Fruit fly (Drosophila melanogaster) whole organism, embryonic: ENCODE data around the gene mib1.

Source experiments
- Ada2b ChIP-seq: fragments of 200-800 bp; sonication (Bioruptor generic); IDR thresholded peaks from 2 replicates; pipeline ENCODE4 v1.3.6; 2022; ENCODE audit warnings: missing biosample characterization, missing genetic modification characterization
- Atf-2 ChIP-seq: fragments of 200-800 bp; sonication (Bioruptor generic); optimal IDR thresholded peaks from 2 replicates; lab custom pipeline; 2016; ENCODE audit warnings: missing biosample characterization, missing genetic modification characterization
- Atf6 ChIP-seq: fragments of 200-800 bp; sonication (Bioruptor generic); IDR thresholded peaks from 2 replicates; pipeline ENCODE4 v1.3.6; 2022; ENCODE audit warnings: missing biosample characterization, missing genetic modification characterization
- CG10267 ChIP-seq: fragments of 200-800 bp; sonication (Bioruptor generic); optimal IDR thresholded peaks from 2 replicates; lab custom pipeline; 2018; ENCODE audit warnings: missing biosample characterization, mild to moderate bottlenecking, missing genetic modification characterization, moderate library complexity
- CG11247 ChIP-seq: fragments of 200-800 bp; sonication (Bioruptor generic); IDR thresholded peaks from 2 replicates; pipeline ENCODE4 v1.3.6; 2022; ENCODE audit warnings: missing biosample characterization, missing genetic modification characterization
- CG11696 ChIP-seq: fragments of 200-800 bp; sonication (Bioruptor generic); IDR thresholded peaks from 2 replicates; pipeline ENCODE4 v1.3.6; 2022; ENCODE audit warnings: missing biosample characterization, missing genetic modification characterization
- CG12219 ChIP-seq: fragments of 200-800 bp; sonication (Bioruptor generic); optimal IDR thresholded peaks from 3 replicates; lab custom pipeline; 2018; ENCODE audit warnings: missing biosample characterization, mild to moderate bottlenecking, missing genetic modification characterization
- CG13296 ChIP-seq: fragments of 200-800 bp; sonication (Bioruptor generic); optimal IDR thresholded peaks from 3 replicates; lab custom pipeline; 2018; ENCODE audit warnings: missing biosample characterization, mild to moderate bottlenecking, missing genetic modification characterization
- CG17568 ChIP-seq: fragments of 200-800 bp; sonication (Bioruptor generic); optimal IDR thresholded peaks from 2 replicates; lab custom pipeline; 2018; ENCODE audit warnings: missing biosample characterization, mild to moderate bottlenecking, missing genetic modification characterization, moderate library complexity
- CG18011 ChIP-seq: fragments of 200-800 bp; sonication (Bioruptor generic); optimal IDR thresholded peaks from 2 replicates; lab custom pipeline; 2017; ENCODE audit warnings: missing biosample characterization, missing genetic modification characterization, mild to moderate bottlenecking, moderate library complexity, missing genotype
- CG18262 ChIP-seq: fragments of 200-800 bp; optimal IDR thresholded peaks from 3 replicates; lab custom pipeline; 2019; ENCODE audit warnings: missing biosample characterization, mild to moderate bottlenecking, missing genetic modification characterization, moderate library complexity
- CG1832 ChIP-seq: fragments of 200-800 bp; sonication (Bioruptor generic); optimal IDR thresholded peaks from 2 replicates; lab custom pipeline; 2017; ENCODE audit warnings: missing biosample characterization, mild to moderate bottlenecking, missing genetic modification characterization, inconsistent platforms
- CG2129 ChIP-seq: fragments of 200-800 bp; sonication (Bioruptor generic); IDR thresholded peaks from 2 replicates; pipeline ENCODE4 v1.3.6; 2022; ENCODE audit warnings: missing biosample characterization, missing genetic modification characterization; ENCODE audit not compliant: partially characterized antibody
- CG31224 ChIP-seq: fragments of 200-800 bp; sonication (Bioruptor generic); IDR thresholded peaks from 2 replicates; pipeline ENCODE4 v1.3.6; 2022; ENCODE audit warnings: missing biosample characterization, missing genetic modification characterization
- CG32772 ChIP-seq: fragments of 200-800 bp; sonication (Bioruptor generic); IDR thresholded peaks from 2 replicates; pipeline ENCODE4 v1.3.6; 2022; ENCODE audit warnings: missing biosample characterization, missing genetic modification characterization
- CG3281 ChIP-seq: fragments of 200-800 bp; sonication (Bioruptor generic); optimal IDR thresholded peaks from 3 replicates; lab custom pipeline; 2017; ENCODE audit warnings: missing biosample characterization, mild to moderate bottlenecking, missing genetic modification characterization
- CG34422 ChIP-seq: fragments of 200-800 bp; sonication (Bioruptor generic); IDR thresholded peaks from 3 replicates; pipeline ENCODE4 v1.3.6; 2022; ENCODE audit warnings: missing biosample characterization, missing genetic modification characterization
- CG4404 ChIP-seq: fragments of 200-800 bp; sonication (Bioruptor generic); IDR thresholded peaks from 2 replicates; pipeline ENCODE4 v1.3.6; 2022; ENCODE audit warnings: missing biosample characterization, missing genetic modification characterization
- CG5180 ChIP-seq: fragments of 200-800 bp; sonication (Bioruptor generic); optimal IDR thresholded peaks from 3 replicates; lab custom pipeline; 2017; ENCODE audit warnings: missing biosample characterization, missing genetic modification characterization, mild to moderate bottlenecking, moderate library complexity, missing genetic modification reagents
- CG6765 ChIP-seq: fragments of 200-800 bp; sonication (Bioruptor generic); optimal IDR thresholded peaks from 3 replicates; lab custom pipeline; 2017; ENCODE audit warnings: missing biosample characterization, mild to moderate bottlenecking, missing genetic modification characterization
- CG8089 ChIP-seq: fragments of 200-800 bp; sonication (Bioruptor generic); optimal IDR thresholded peaks from 3 replicates; lab custom pipeline; 2016; ENCODE audit warnings: missing biosample characterization, missing genetic modification characterization
- CG8290 ChIP-seq, 3 experiments: fragments of 200-800 bp; sonication (Bioruptor generic); optimal IDR thresholded peaks; 2 replicates each; lab custom pipeline; 2016 to 2019; ENCODE audit warnings: missing biosample characterization in 3 of 3, missing genetic modification characterization in 3 of 3, mild to moderate bottlenecking in 2 of 3, moderate library complexity in 1 of 3
- H15 ChIP-seq: fragments of 200-800 bp; sonication (Bioruptor generic); IDR thresholded peaks from 3 replicates; pipeline ENCODE4 v1.3.6; 2022; ENCODE audit warnings: missing biosample characterization, missing genetic modification characterization
- Mad ChIP-seq: fragments of 200-800 bp; sonication (Bioruptor generic); optimal IDR thresholded peaks from 2 replicates; lab custom pipeline; 2016; ENCODE audit warnings: missing biosample characterization, missing genetic modification characterization
- PHDP ChIP-seq: fragments of 200-800 bp; sonication (Bioruptor generic); optimal IDR thresholded peaks from 3 replicates; lab custom pipeline; 2018; ENCODE audit warnings: missing biosample characterization, mild to moderate bottlenecking, missing genetic modification characterization, moderate library complexity
- Pdp1 ChIP-seq, 2 experiments: fragments of 200-800 bp; sonication (Bioruptor generic); optimal IDR thresholded peaks; 3 replicates each; lab custom pipeline; 2016; ENCODE audit warnings: missing biosample characterization in 2 of 2, missing genetic modification characterization in 2 of 2, mild to moderate bottlenecking in 1 of 2, moderate library complexity in 1 of 2
- Ssrp ChIP-seq: fragments of 200-800 bp; sonication (Bioruptor generic); optimal IDR thresholded peaks from 2 replicates; lab custom pipeline; 2018; ENCODE audit warnings: missing biosample characterization, mild to moderate bottlenecking, missing genetic modification characterization, moderate library complexity
- Stat92E ChIP-seq, 3 experiments: fragments of >200 bp in 2 of 3; fragments of 200-800 bp in 1 of 3; sonication (Bioruptor generic) in 1 of 3; optimal IDR thresholded peaks; 2 replicates each; lab custom pipeline; 2017 to 2019; ENCODE audit warnings: missing biosample characterization in 3 of 3, missing genetic modification characterization in 3 of 3, mild to moderate bottlenecking in 1 of 3, moderate library complexity in 1 of 3
- bbx ChIP-seq: fragments of 200-800 bp; sonication (Bioruptor generic); IDR thresholded peaks from 2 replicates; pipeline ENCODE4 v1.3.6; 2022; ENCODE audit warnings: missing biosample characterization, missing genetic modification characterization; ENCODE audit not compliant: partially characterized antibody
- cas ChIP-seq: fragments of 200-800 bp; sonication (Bioruptor generic); IDR thresholded peaks from 2 replicates; pipeline ENCODE4 v1.3.6; 2022; ENCODE audit warnings: missing biosample characterization, missing genetic modification characterization
- ci ChIP-seq: fragments of 200-800 bp; sonication (Bioruptor generic); IDR thresholded peaks from 3 replicates; pipeline ENCODE4 v1.3.6; 2022; ENCODE audit warnings: missing biosample characterization, missing genetic modification characterization
- crol ChIP-seq: fragments of 200-800 bp; sonication (Bioruptor generic); IDR thresholded peaks from 2 replicates; pipeline ENCODE4 v1.3.6; 2022; ENCODE audit warnings: missing biosample characterization, missing genetic modification characterization
- cwo ChIP-seq: fragments of 200-800 bp; sonication (Bioruptor generic); optimal IDR thresholded peaks from 3 replicates; lab custom pipeline; 2017; ENCODE audit warnings: missing biosample characterization, missing genetic modification characterization, mild to moderate bottlenecking, moderate library complexity, missing genetic modification reagents
- en ChIP-seq: fragments of 200-800 bp; sonication (Bioruptor generic); optimal IDR thresholded peaks from 2 replicates; lab custom pipeline; 2016; ENCODE audit warnings: missing biosample characterization, missing genetic modification characterization
- fd96Cb ChIP-seq: fragments of 200-800 bp; sonication (Bioruptor generic); optimal IDR thresholded peaks from 2 replicates; lab custom pipeline; 2018; ENCODE audit warnings: missing biosample characterization, mild to moderate bottlenecking, missing genetic modification characterization, moderate library complexity
- gt ChIP-seq: fragments of 200-800 bp; sonication (Bioruptor generic); IDR thresholded peaks from 2 replicates; pipeline ENCODE4 v1.3.6; 2022; ENCODE audit warnings: missing biosample characterization, missing genetic modification characterization
- jigr1 ChIP-seq: fragments of 200-800 bp; sonication (Bioruptor generic); IDR thresholded peaks from 3 replicates; pipeline ENCODE4 v1.3.6; 2022; ENCODE audit warnings: missing biosample characterization, missing genetic modification characterization
- kay ChIP-seq: fragments of 200-800 bp; sonication (Bioruptor generic); optimal IDR thresholded peaks from 2 replicates; lab custom pipeline; 2016; ENCODE audit warnings: missing biosample characterization, missing genetic modification characterization
- luna ChIP-seq: fragments of 200-800 bp; sonication (Bioruptor generic); optimal IDR thresholded peaks from 2 replicates; lab custom pipeline; 2016; ENCODE audit warnings: missing biosample characterization, missing genetic modification characterization
- mirr ChIP-seq: fragments of 200-800 bp; sonication (Bioruptor generic); optimal IDR thresholded peaks from 3 replicates; lab custom pipeline; 2018; ENCODE audit warnings: missing biosample characterization, mild to moderate bottlenecking, missing genetic modification characterization
- nmo ChIP-seq: fragments of 200-800 bp; sonication (Bioruptor generic); optimal IDR thresholded peaks from 2 replicates; lab custom pipeline; 2018; ENCODE audit warnings: missing biosample characterization, mild to moderate bottlenecking, missing genetic modification characterization, moderate library complexity
- peb ChIP-seq: fragments of 200-800 bp; sonication (Bioruptor generic); IDR thresholded peaks from 2 replicates; pipeline ENCODE4 v1.3.6; 2022; ENCODE audit warnings: missing biosample characterization, missing genetic modification characterization
- pros ChIP-seq: fragments of 200-800 bp; sonication (Bioruptor generic); optimal IDR thresholded peaks from 3 replicates; lab custom pipeline; 2019; ENCODE audit warnings: missing biosample characterization, mild to moderate bottlenecking, missing genetic modification characterization, moderate library complexity
- ranshi ChIP-seq: fragments of 200-800 bp; sonication (Bioruptor generic); IDR thresholded peaks from 2 replicates; pipeline ENCODE4 v1.3.6; 2022; ENCODE audit warnings: missing biosample characterization, missing genetic modification characterization
- salm ChIP-seq: fragments of 200-800 bp; sonication (Bioruptor generic); optimal IDR thresholded peaks from 2 replicates; lab custom pipeline; 2018; ENCODE audit warnings: missing biosample characterization, mild to moderate bottlenecking, missing genetic modification characterization
- scrt ChIP-seq: fragments of 200-800 bp; sonication (Bioruptor generic); optimal IDR thresholded peaks from 2 replicates; lab custom pipeline; 2018; ENCODE audit warnings: missing biosample characterization, mild to moderate bottlenecking, missing genetic modification characterization, moderate library complexity
- sd ChIP-seq: fragments of 200-800 bp; sonication (Bioruptor generic); optimal IDR thresholded peaks from 3 replicates; lab custom pipeline; 2018; ENCODE audit warnings: missing biosample characterization, mild to moderate bottlenecking, missing genetic modification characterization, moderate library complexity
- seq ChIP-seq: fragments of 200-800 bp; sonication (Bioruptor generic); IDR thresholded peaks from 2 replicates; pipeline ENCODE4 v1.3.6; 2022; ENCODE audit warnings: missing biosample characterization, missing genetic modification characterization
- vvl ChIP-seq: fragments of 200-800 bp; sonication (Bioruptor generic); IDR thresholded peaks from 2 replicates; pipeline ENCODE4 v1.3.6; 2022; ENCODE audit warnings: missing biosample characterization, missing genetic modification characterization

mib1 gene

dm6 chr3L:15999358-16000005 is 12.1 kb downstream of the mib1 start (continued):
- TF ChIP-seq CG11696 (GFP tag; lab: Robert Waterston, UW) (peak; percentile 57), kay (GFP tag; lab: Kevin White, UChicago) (no peak), CG8290 (GFP tag; optimal IDR thresholded peaks at IDR 0.05; lab: Kevin White, UChicago) (no peak), CG8290 (tag; optimal IDR thresholded peaks at IDR 0.05; lab: Kevin White, UChicago) (peak in 1 of 2 experiments; percentile 41), nmo (GFP tag; lab: Kevin White, UChicago) (no peak), CG18262 (tag; lab: Kevin White, UChicago) (peak; percentile 40), CG18011 (GFP tag; lab: Kevin White, UChicago) (peak; percentile 37), sd (peak; percentile 92), PHDP (tag; lab: Kevin White, UChicago) (peak; percentile 63), H15 (no peak), cwo (peak; percentile 93), ranshi (GFP tag; lab: Robert Waterston, UW) (peak; percentile 56; the same call in 1 of the 2 replicates), crol (GFP tag; lab: Robert Waterston, UW) (peak; percentile 50), Atf6 (GFP tag; lab: Robert Waterston, UW) (peak; percentile 87), jigr1 (GFP tag; lab: Robert Waterston, UW) (no peak), CG34422 (GFP tag; lab: Robert Waterston, UW) (no peak), CG4404 (GFP tag; lab: Robert Waterston, UW) (no peak), mirr (GFP tag; lab: Kevin White, UChicago) (peak; percentile 48), CG6765 (peak; percentile 50), Atf-2 (GFP tag; lab: Kevin White, UChicago) (no peak), luna (GFP tag; lab: Kevin White, UChicago) (no peak), CG8089 (no peak), CG31224 (GFP tag; lab: Robert Waterston, UW) (peak; percentile 49; the same call in 1 of the 2 replicates), CG2129 (GFP tag; lab: Robert Waterston, UW) (no peak), cas (no peak), CG17568 (no peak), CG13296 (GFP tag; lab: Kevin White, UChicago) (peak; percentile 68), Pdp1 (GFP tag; optimal IDR thresholded peaks at IDR 0.05; lab: Kevin White, UChicago) (peak in 1 of 2 experiments; percentile 41), en (no peak), bbx (GFP tag; lab: Robert Waterston, UW) (no peak), seq (GFP tag; lab: Robert Waterston, UW) (peak; percentile 53; the same call in 1 of the 2 replicates), CG1832 (GFP tag; lab: Kevin White, UChicago) (no peak), Mad (peak; percentile 21), CG5180 (GFP tag; lab: Kevin White, UChicago) (peak; percentile 24), Ssrp (tag; lab: Kevin White, UChicago) (no peak), ci (GFP tag; lab: Robert Waterston, UW) (no peak), vvl (peak; percentile 55; the same call in 1 of the 2 replicates), Ada2b (GFP tag; lab: Robert Waterston, UW) (peak; percentile 45; the same call in 1 of the 2 replicates), fd96Cb (tag; lab: Kevin White, UChicago) (peak; percentile 6), CG12219 (GFP tag; lab: Kevin White, UChicago) (peak; percentile 28), CG10267 (tag; lab: Kevin White, UChicago) (peak; percentile 19), peb (GFP tag; lab: Robert Waterston, UW) (no peak), Stat92E (GFP tag; optimal IDR thresholded peaks at IDR 0.05; lab: Kevin White, UChicago) (peak in 1 of 3 experiments; percentile 37), pros (GFP tag; lab: Kevin White, UChicago) (peak; percentile 47), gt (GFP tag; lab: Robert Waterston, UW) (no peak), CG32772 (GFP tag; lab: Robert Waterston, UW) (peak; percentile 45), salm (tag; lab: Kevin White, UChicago) (peak; percentile 25), CG3281 (GFP tag; lab: Kevin White, UChicago) (peak; percentile 65), CG11247 (peak; percentile 54; the same call in 1 of the 2 replicates), scrt (peak; percentile 36)
